Worm (Caenorhabditis elegans) whole organism, dauer: ENCODE data around the gene F58B4.5.

Experiments used
- unc-62 ChIP-seq: sonication (generic microtip); optimal IDR thresholded peaks from 2 replicates; lab custom pipeline; 2017; ENCODE audit warnings: missing biosample characterization, missing genetic modification reagents, missing genetic modification characterization

The F58B4.5 gene

ce11 chrV:10902682-10903081 lies 29.8 kb upstream of the F58B4.5 start, which contains the start of gene F32D8.8:
Gene F32D8.8, minus strand, starts transcription at chrV:10902782.
- no peak for TF ChIP-seq unc-62 (GFP tag; lab: Kevin White, UChicago)

- no peak for TF ChIP-seq unc-62 (GFP tag; lab: Kevin White, UChicago)
These were observed 28.7 kb upstream of the F58B4.5 start, which contains the start of gene F32D8.15 for ce11 chrV:10903748-10904147. Gene F32D8.15, plus strand, starts transcription at chrV:10904048.

- TF ChIP-seq unc-62 (GFP tag; lab: Kevin White, UChicago) = no peak
These were observed 27.7 kb upstream of the F58B4.5 start for ce11 chrV:10904795-10905194.

- TF ChIP-seq unc-62 (GFP tag; lab: Kevin White, UChicago) = no peak
These were observed 23.4 kb upstream of the F58B4.5 start, which contains the start of gene zzz-1 for ce11 chrV:10909071-10909470. Gene zzz-1, minus strand, starts transcription at chrV:10909171.

ce11 chrV:10909959-10910358 lies 22.5 kb upstream of the F58B4.5 start:
- TF ChIP-seq unc-62 (GFP tag; lab: Kevin White, UChicago) = no peak

- no peak for TF ChIP-seq unc-62 (GFP tag; lab: Kevin White, UChicago)
These were observed 16.6 kb upstream of the F58B4.5 start for ce11 chrV:10915922-10916321.

- TF ChIP-seq unc-62 (GFP tag; lab: Kevin White, UChicago) = no peak
These were observed 14.1 kb upstream of the F58B4.5 start, which contains the start of gene F58B4.2 for ce11 chrV:10918373-10918772. Gene F58B4.2, minus strand, starts transcription at chrV:10918473.

- no peak for TF ChIP-seq unc-62 (GFP tag; lab: Kevin White, UChicago)
These were observed 10.7 kb upstream of the F58B4.5 start, which contains the start of gene nas-31 for ce11 chrV:10921747-10922146. Gene nas-31, minus strand, starts transcription at chrV:10921847.

ce11 chrV:10923229-10923628 lies 9.3 kb upstream of the F58B4.5 start, which contains the start of gene F58B4.7:
Gene F58B4.7, minus strand, starts transcription at chrV:10923329.
- TF ChIP-seq unc-62 (GFP tag; lab: Kevin White, UChicago) = no peak

ce11 chrV:10924731-10925130 lies 7.8 kb upstream of the F58B4.5 start, which contains the start of gene F58B4.6:
Gene F58B4.6, plus strand, starts transcription at chrV:10925031.
- TF ChIP-seq unc-62 (GFP tag; lab: Kevin White, UChicago) = no peak

ce11 chrV:10925658-10926057 lies 6.8 kb upstream of the F58B4.5 start:
- no peak for TF ChIP-seq unc-62 (GFP tag; lab: Kevin White, UChicago)

ce11 chrV:10929511-10929910 lies 3.0 kb upstream of the F58B4.5 start, which contains the start of gene F58B4.3:
Gene F58B4.3, plus strand, starts transcription at chrV:10929811.
- TF ChIP-seq unc-62 (GFP tag; lab: Kevin White, UChicago) = no peak

- no peak for TF ChIP-seq unc-62 (GFP tag; lab: Kevin White, UChicago)
These were observed 1.3 kb upstream of the F58B4.5 start, which contains the start of gene scvp-1 for ce11 chrV:10931189-10931588. Gene scvp-1, minus strand, starts transcription at chrV:10931289.

ce11 chrV:10936681-10937080 lies 4.2 kb downstream of the F58B4.5 start, which contains the start of gene F17C11.12:
Gene F17C11.12, minus strand, starts transcription at chrV:10936920.
- no peak for TF ChIP-seq unc-62 (GFP tag; lab: Kevin White, UChicago)

ce11 chrV:10937294-10937693 lies 4.8 kb downstream of the F58B4.5 start:
- TF ChIP-seq unc-62 (GFP tag; lab: Kevin White, UChicago) = no peak

- TF ChIP-seq unc-62 (GFP tag; lab: Kevin White, UChicago) = no peak
These were observed 6.2 kb downstream of the F58B4.5 start, which contains the start of gene F17C11.11 for ce11 chrV:10938739-10939138. Gene F17C11.11, minus strand, starts transcription at chrV:10938817.

ce11 chrV:10939990-10940570 lies 7.6 kb downstream of the F58B4.5 start:
- no peak for TF ChIP-seq unc-62 (GFP tag; lab: Kevin White, UChicago)
